Fruit fly (Drosophila melanogaster): ENCODE results near the gene htl.

The htl gene

dm6 chr3R:18064369-18064768, 11.6 kb upstream of the htl start:
- TF ChIP-seq CG8478 (optimal IDR thresholded peaks at IDR 0.05) = no peak
- no peak for TF ChIP-seq Dll (optimal IDR thresholded peaks at IDR 0.05)

- TF ChIP-seq CG8478 (optimal IDR thresholded peaks at IDR 0.05) = no peak
- TF ChIP-seq EcR (GFP tag; optimal IDR thresholded peaks at IDR 0.05) = no peak
- no peak for TF ChIP-seq psq (optimal IDR thresholded peaks at IDR 0.05)
- no peak for TF ChIP-seq Dll (optimal IDR thresholded peaks at IDR 0.05)
- TF ChIP-seq usp (GFP tag; optimal IDR thresholded peaks at IDR 0.05) = no peak
- no peak for TF ChIP-seq pan (optimal IDR thresholded peaks at IDR 0.05)
Measured at dm6 chr3R:18063168-18063792, 10.5 kb upstream of the htl start.

DNA sequence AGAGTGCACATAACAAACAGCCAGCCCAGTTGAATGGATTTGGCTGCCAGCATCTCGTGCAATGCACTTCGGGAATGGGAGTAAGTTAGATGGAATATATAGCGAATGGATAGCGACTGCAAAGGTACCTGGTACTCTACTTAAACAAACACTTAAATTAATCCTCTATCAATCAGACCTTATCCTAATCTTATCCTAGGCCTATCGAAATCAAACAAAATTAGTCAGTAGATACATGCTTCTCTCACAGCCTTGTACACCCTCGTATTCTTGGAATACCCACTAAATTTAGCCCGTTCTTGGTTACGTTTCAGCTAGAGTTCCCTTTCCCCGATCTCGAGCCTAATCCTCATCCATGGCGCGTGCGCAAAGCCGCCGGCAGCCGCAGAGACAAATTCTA, 7.8 kb upstream of the htl start:
- TF ChIP-seq pan (optimal IDR thresholded peaks at IDR 0.05) = no peak
- TF ChIP-seq CG8478 (optimal IDR thresholded peaks at IDR 0.05) = no peak
- TF ChIP-seq psq (optimal IDR thresholded peaks at IDR 0.05) = no peak
- TF ChIP-seq Dll (optimal IDR thresholded peaks at IDR 0.05) = no peak
- no peak for TF ChIP-seq usp (GFP tag; optimal IDR thresholded peaks at IDR 0.05)
- TF ChIP-seq EcR (GFP tag; optimal IDR thresholded peaks at IDR 0.05) = no peak

dm6 chr3R:18058401-18058800, 5.6 kb upstream of the htl start:
- no peak for TF ChIP-seq EcR (GFP tag; optimal IDR thresholded peaks at IDR 0.05)
- TF ChIP-seq CG8478 (optimal IDR thresholded peaks at IDR 0.05) = no peak
- no peak for TF ChIP-seq Dll (optimal IDR thresholded peaks at IDR 0.05)
- no peak for TF ChIP-seq pan (optimal IDR thresholded peaks at IDR 0.05)
- TF ChIP-seq usp (GFP tag; optimal IDR thresholded peaks at IDR 0.05) = no peak
- no peak for TF ChIP-seq psq (optimal IDR thresholded peaks at IDR 0.05)

DNA sequence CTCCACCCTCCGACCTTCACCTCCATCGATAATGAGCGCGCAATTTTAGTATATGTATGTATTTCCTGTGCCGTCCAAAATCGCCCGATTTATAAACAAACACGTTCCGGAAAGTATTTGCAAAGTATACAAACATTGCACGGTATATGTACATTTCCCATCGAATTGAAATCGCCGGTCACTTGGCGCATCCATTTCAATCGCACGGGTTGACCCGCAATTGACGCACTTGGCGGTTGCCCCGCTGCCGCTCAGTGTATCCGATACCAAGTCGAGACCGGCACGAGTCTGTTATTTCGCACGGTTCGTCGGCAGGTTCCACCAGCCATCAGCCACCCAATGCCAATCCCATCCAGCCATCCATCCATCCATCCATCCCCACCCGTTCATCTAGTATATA, 2.2 kb downstream of the htl start:
- TF ChIP-seq usp (GFP tag; optimal IDR thresholded peaks at IDR 0.05) (no peak), CG8478 (optimal IDR thresholded peaks at IDR 0.05) (no peak), Dll (optimal IDR thresholded peaks at IDR 0.05) (no peak), EcR (GFP tag; optimal IDR thresholded peaks at IDR 0.05) (no peak), pan (optimal IDR thresholded peaks at IDR 0.05) (no peak), psq (optimal IDR thresholded peaks at IDR 0.05) (no peak)

DNA sequence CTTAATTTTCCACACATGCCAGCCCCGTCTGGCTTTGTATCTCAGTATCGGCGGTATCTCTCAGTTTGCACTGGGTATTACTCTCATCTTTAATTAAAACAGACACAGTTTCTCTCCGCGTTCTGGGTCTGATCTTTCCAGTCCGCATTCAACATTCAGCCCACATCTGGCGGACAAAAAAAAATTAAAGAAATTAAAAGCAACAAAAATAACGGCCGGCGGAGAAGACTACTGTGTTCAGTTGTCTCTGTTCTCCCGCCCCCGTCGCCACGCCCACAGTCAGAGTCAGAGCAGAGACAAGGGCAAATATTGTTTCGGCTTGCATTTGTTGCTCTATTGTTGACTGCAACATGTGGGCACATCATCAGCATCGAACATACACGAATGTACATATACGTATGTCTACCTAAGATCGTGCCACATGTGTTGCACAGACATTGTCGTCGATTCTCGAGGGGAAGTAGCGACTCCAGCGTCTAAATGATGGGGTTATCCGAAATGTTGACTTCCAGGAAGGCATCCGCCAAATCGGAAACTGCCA, 2.7 kb downstream of the htl start:
- TF ChIP-seq pan (optimal IDR thresholded peaks at IDR 0.05) (no peak), Dll (optimal IDR thresholded peaks at IDR 0.05) (no peak), CG8478 (optimal IDR thresholded peaks at IDR 0.05) (no peak), EcR (GFP tag; optimal IDR thresholded peaks at IDR 0.05) (no peak), psq (optimal IDR thresholded peaks at IDR 0.05) (no peak), usp (GFP tag; optimal IDR thresholded peaks at IDR 0.05) (no peak)

- TF ChIP-seq pan (optimal IDR thresholded peaks at IDR 0.05) = peak; percentile 48
- no peak for TF ChIP-seq CG8478 (optimal IDR thresholded peaks at IDR 0.05)
Measured at dm6 chr3R:18049272-18050015, 3.3 kb downstream of the htl start.

dm6 chr3R:18043579-18043978, 9.2 kb downstream of the htl start:
- TF ChIP-seq CG8478 (optimal IDR thresholded peaks at IDR 0.05) (no peak), pan (optimal IDR thresholded peaks at IDR 0.05) (no peak), psq (optimal IDR thresholded peaks at IDR 0.05) (no peak), EcR (GFP tag; optimal IDR thresholded peaks at IDR 0.05) (no peak), usp (GFP tag; optimal IDR thresholded peaks at IDR 0.05) (no peak), Dll (optimal IDR thresholded peaks at IDR 0.05) (no peak)

dm6 chr3R:18029105-18029504, 23.7 kb downstream of the htl start:
- TF ChIP-seq psq (optimal IDR thresholded peaks at IDR 0.05) (no peak), CG8478 (optimal IDR thresholded peaks at IDR 0.05) (no peak), Dll (optimal IDR thresholded peaks at IDR 0.05) (no peak), usp (GFP tag; optimal IDR thresholded peaks at IDR 0.05) (no peak), pan (optimal IDR thresholded peaks at IDR 0.05) (no peak), EcR (GFP tag; optimal IDR thresholded peaks at IDR 0.05) (no peak)

- no peak for TF ChIP-seq psq (optimal IDR thresholded peaks at IDR 0.05)
Measured at dm6 chr3R:18027789-18028188, 25.0 kb downstream of the htl start.

dm6 chr3R:18027307-18027706, 25.5 kb downstream of the htl start:
- TF ChIP-seq pan (optimal IDR thresholded peaks at IDR 0.05) (no peak), usp (GFP tag; optimal IDR thresholded peaks at IDR 0.05) (no peak), CG8478 (optimal IDR thresholded peaks at IDR 0.05) (no peak), EcR (GFP tag; optimal IDR thresholded peaks at IDR 0.05) (no peak), Dll (optimal IDR thresholded peaks at IDR 0.05) (no peak)

DNA sequence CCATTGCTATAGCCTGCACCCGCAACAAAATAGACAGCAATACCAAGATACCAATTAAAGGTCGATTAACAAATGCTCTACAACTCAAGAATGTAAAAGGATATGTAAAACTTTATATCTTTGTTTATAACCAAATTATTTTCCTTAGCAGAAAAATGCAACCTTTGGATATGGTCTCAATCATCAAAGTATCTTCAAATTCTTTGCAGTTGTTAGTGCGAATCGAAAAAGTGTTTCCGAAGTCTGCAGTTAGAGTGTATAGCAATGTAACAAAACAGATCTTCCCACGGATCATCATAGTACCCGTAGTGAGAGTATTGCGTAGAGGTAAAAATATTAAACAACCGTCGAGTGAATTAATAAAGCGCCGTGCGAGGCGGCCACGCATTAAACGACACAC, 26.2 kb downstream of the htl start:
- TF ChIP-seq usp (GFP tag; optimal IDR thresholded peaks at IDR 0.05) = no peak
- TF ChIP-seq psq (optimal IDR thresholded peaks at IDR 0.05) = no peak
- TF ChIP-seq CG8478 (optimal IDR thresholded peaks at IDR 0.05) = no peak
- TF ChIP-seq Dll (optimal IDR thresholded peaks at IDR 0.05) = no peak
- no peak for TF ChIP-seq EcR (GFP tag; optimal IDR thresholded peaks at IDR 0.05)
- no peak for TF ChIP-seq pan (optimal IDR thresholded peaks at IDR 0.05)

dm6 chr3R:18023407-18023806, 29.4 kb downstream of the htl start, which contains the start of gene CG7794:
Gene CG7794 (plus strand): TSS chr3R:18023707.
- TF ChIP-seq Dll (optimal IDR thresholded peaks at IDR 0.05) (no peak), CG8478 (optimal IDR thresholded peaks at IDR 0.05) (no peak), psq (optimal IDR thresholded peaks at IDR 0.05) (no peak), usp (GFP tag; optimal IDR thresholded peaks at IDR 0.05) (no peak)
